Fruit fly (Drosophila melanogaster): ENCODE results near the gene bon.

bon gene

dm6 chr3R:20576789-20577188 is 16.1 kb upstream of the bon start, which contains the start of the genes TFAM and CG5412:
TSS of gene TFAM (minus strand) at chr3R:20577010.
TSS of gene CG5412 (plus strand) at chr3R:20577053.
- TF ChIP-seq CG9139 (GFP tag; optimal IDR thresholded peaks at IDR 0.05) = no peak
- TF ChIP-seq CG1621 (tag; optimal IDR thresholded peaks at IDR 0.05) = peak; percentile 91
- TF ChIP-seq svp (GFP tag) = no peak
- TF ChIP-seq Sox14 (GFP tag; optimal IDR thresholded peaks at IDR 0.05) = peak; percentile 4
- no peak for TF ChIP-seq Met (GFP tag; optimal IDR thresholded peaks at IDR 0.05)
- peak; percentile 79 for TF ChIP-seq fkh (GFP tag; optimal IDR thresholded peaks at IDR 0.05)
- TF ChIP-seq CG11294 (GFP tag; IDR thresholded peaks at IDR 0.05) = no peak

dm6 chr3R:20579816-20580215 is 13.1 kb upstream of the bon start, which contains the start of the genes EloB and Srp14:
TSS of gene EloB (minus strand) at chr3R:20579850.
TSS of gene Srp14 (plus strand) at chr3R:20580115.
- TF ChIP-seq Hr4 (GFP tag; optimal IDR thresholded peaks at IDR 0.05) (no peak), CG6854 (GFP tag; optimal IDR thresholded peaks at IDR 0.05) (no peak), fd85E (GFP tag; optimal IDR thresholded peaks at IDR 0.05) (no peak), Eip75B (GFP tag; optimal IDR thresholded peaks at IDR 0.05) (peak; percentile 74), CG7368 (GFP tag; optimal IDR thresholded peaks at IDR 0.05) (no peak), Sox14 (GFP tag; optimal IDR thresholded peaks at IDR 0.05) (peak; percentile 86), CG16779 (tag; optimal IDR thresholded peaks at IDR 0.05) (no peak), CG6792 (GFP tag; optimal IDR thresholded peaks at IDR 0.05) (peak; percentile 63), pdm3 (GFP tag; optimal IDR thresholded peaks at IDR 0.05) (no peak), CG3032 (tag; optimal IDR thresholded peaks at IDR 0.05) (peak; percentile 82), CG15336 (GFP tag; IDR thresholded peaks at IDR 0.05) (peak; percentile 61), CG10669 (GFP tag; optimal IDR thresholded peaks at IDR 0.05) (no peak), Lpt (GFP tag; optimal IDR thresholded peaks at IDR 0.05) (peak; percentile 32), CG34406 (GFP tag; optimal IDR thresholded peaks at IDR 0.05) (peak; percentile 60), Hr38 (GFP tag; optimal IDR thresholded peaks at IDR 0.05) (no peak), CG3919 (GFP tag; optimal IDR thresholded peaks at IDR 0.05) (no peak), esn (GFP tag; optimal IDR thresholded peaks at IDR 0.05) (peak; percentile 89), CG11294 (GFP tag; IDR thresholded peaks at IDR 0.05) (no peak), CG8119 (GFP tag; IDR thresholded peaks at IDR 0.05) (peak; percentile 65), CG8632 (GFP tag; optimal IDR thresholded peaks at IDR 0.05) (peak; percentile 55), CG6276 (GFP tag; optimal IDR thresholded peaks at IDR 0.05) (no peak), dsx (GFP tag; optimal IDR thresholded peaks at IDR 0.05; ENCODE audit: poor library complexity, severe bottlenecking) (peak; percentile 69), Hr39 (GFP tag; optimal IDR thresholded peaks at IDR 0.05) (peak; percentile 85), CG11902 (GFP tag; optimal IDR thresholded peaks at IDR 0.05) (peak; percentile 61), salr (GFP tag; optimal IDR thresholded peaks at IDR 0.05) (no peak), svp (GFP tag) (peak; percentile 96), CG8319 (GFP tag; optimal IDR thresholded peaks at IDR 0.05) (peak; percentile 44), Blimp-1 (GFP tag; optimal IDR thresholded peaks at IDR 0.05) (peak; percentile 31), net (GFP tag; optimal IDR thresholded peaks at IDR 0.05) (no peak), Eip78C (GFP tag) (peak; percentile 93), CG9139 (GFP tag; optimal IDR thresholded peaks at IDR 0.05) (no peak), Ets96B (tag; optimal IDR thresholded peaks at IDR 0.05) (peak; percentile 67), spab (GFP tag; optimal IDR thresholded peaks at IDR 0.05) (no peak), CG4318 (GFP tag; optimal IDR thresholded peaks at IDR 0.05) (no peak), CG31627 (GFP tag; optimal IDR thresholded peaks at IDR 0.05) (peak; percentile 79), Smox (GFP tag; optimal IDR thresholded peaks at IDR 0.05) (no peak), eg (GFP tag; IDR thresholded peaks at IDR 0.05) (peak; percentile 80), dac (GFP tag; optimal IDR thresholded peaks at IDR 0.05) (no peak), ss (GFP tag; optimal IDR thresholded peaks at IDR 0.05) (no peak), Sox102F (GFP tag; optimal IDR thresholded peaks at IDR 0.05) (no peak), fkh (GFP tag; optimal IDR thresholded peaks at IDR 0.05) (peak; percentile 59), fd59A (GFP tag; optimal IDR thresholded peaks at IDR 0.05) (peak; percentile 1), CG6163 (GFP tag; IDR thresholded peaks at IDR 0.05) (peak; percentile 77), CG6808 (GFP tag; optimal IDR thresholded peaks at IDR 0.05) (no peak), OdsH (GFP tag; optimal IDR thresholded peaks at IDR 0.05) (no peak), CG1621 (tag; optimal IDR thresholded peaks at IDR 0.05) (peak; percentile 47), CG32006 (GFP tag; optimal IDR thresholded peaks at IDR 0.05) (no peak), cyc (GFP tag; optimal IDR thresholded peaks at IDR 0.05) (peak; percentile 81)

All from whole organism, prepupa.